Fruit fly (Drosophila melanogaster) whole organism, embryonic: ENCODE data around the gene CG7568.
A peak's percentile ranks its signal among the peaks of the same experiment; 100 is the strongest.

Experiments used
- CG11085 ChIP-seq: fragments of 200-800 bp; sonication (Bioruptor generic); IDR thresholded peaks from 2 replicates; pipeline ENCODE4 v1.3.6; 2022; ENCODE audit warnings: missing biosample characterization, missing genetic modification characterization
- CG11560 ChIP-seq: fragments of 200-800 bp; sonication (Bioruptor generic); IDR thresholded peaks from 3 replicates; pipeline ENCODE4 v1.3.6; 2022; ENCODE audit warnings: missing biosample characterization, missing genetic modification characterization
- CG11695 ChIP-seq: fragments of 200-800 bp; sonication (Bioruptor generic); IDR thresholded peaks from 3 replicates; pipeline ENCODE4 v1.3.6; 2022; ENCODE audit warnings: missing biosample characterization, missing genetic modification characterization
- CG12744 ChIP-seq: fragments of 200-800 bp; sonication (Bioruptor generic); optimal IDR thresholded peaks from 2 replicates; lab custom pipeline; 2016; ENCODE audit warnings: missing biosample characterization, missing genetic modification characterization
- CG14014 ChIP-seq: fragments of 200-800 bp; sonication (Bioruptor generic); IDR thresholded peaks from 2 replicates; pipeline ENCODE4 v1.3.6; 2022; ENCODE audit warnings: missing biosample characterization, missing genetic modification characterization
- CG14710 ChIP-seq: fragments of 200-800 bp; sonication (Bioruptor generic); optimal IDR thresholded peaks from 3 replicates; lab custom pipeline; 2019; ENCODE audit warnings: missing biosample characterization, mild to moderate bottlenecking, missing genetic modification characterization, moderate library complexity
- CG1603 ChIP-seq: fragments of 200-800 bp; sonication (Bioruptor generic); optimal IDR thresholded peaks from 2 replicates; lab custom pipeline; 2019; ENCODE audit warnings: missing biosample characterization, mild to moderate bottlenecking, missing genetic modification characterization, moderate library complexity
- CG18764 ChIP-seq: fragments of 200-800 bp; sonication (Bioruptor generic); optimal IDR thresholded peaks from 3 replicates; lab custom pipeline; 2016; ENCODE audit warnings: missing biosample characterization, missing genetic modification characterization
- CG2712 ChIP-seq: fragments of 200-800 bp; optimal IDR thresholded peaks from 3 replicates; lab custom pipeline; 2019; ENCODE audit warnings: missing biosample characterization, mild to moderate bottlenecking, missing genetic modification characterization, moderate library complexity
- CG30431 ChIP-seq: fragments of 200-800 bp; sonication (Bioruptor generic); optimal IDR thresholded peaks from 2 replicates; lab custom pipeline; 2017; ENCODE audit warnings: missing biosample characterization, missing genetic modification characterization
- CG31388 ChIP-seq: fragments of 200-800 bp; sonication (Bioruptor generic); optimal IDR thresholded peaks from 2 replicates; lab custom pipeline; 2016; ENCODE audit warnings: missing biosample characterization, missing genetic modification characterization
- CG34376 ChIP-seq: fragments of 200-800 bp; sonication (Bioruptor generic); optimal IDR thresholded peaks from 2 replicates; lab custom pipeline; 2018; ENCODE audit warnings: missing biosample characterization, mild to moderate bottlenecking, missing genetic modification characterization
- CG3838 ChIP-seq: fragments of 200-800 bp; sonication (Bioruptor generic); optimal IDR thresholded peaks from 3 replicates; lab custom pipeline; 2016; ENCODE audit warnings: missing biosample characterization, missing genetic modification characterization
- CG43689 ChIP-seq: fragments of 200-800 bp; sonication (Bioruptor generic); IDR thresholded peaks from 2 replicates; pipeline ENCODE4 v1.3.6; 2022; ENCODE audit warnings: missing biosample characterization, missing genetic modification characterization
- CG4424 ChIP-seq: fragments of 200-800 bp; sonication (Bioruptor generic); optimal IDR thresholded peaks from 3 replicates; lab custom pipeline; 2016; ENCODE audit warnings: missing biosample characterization, missing genetic modification characterization
- CG6272 ChIP-seq: fragments of 200-800 bp; sonication (Bioruptor generic); IDR thresholded peaks from 2 replicates; pipeline ENCODE4 v1.3.6; 2022; ENCODE audit warnings: missing biosample characterization, missing genetic modification characterization
- CG7357 ChIP-seq: fragments of 200-800 bp; sonication (Bioruptor generic); IDR thresholded peaks from 3 replicates; pipeline ENCODE4 v1.3.6; 2022; ENCODE audit warnings: missing biosample characterization, missing genetic modification characterization
- CG7963 ChIP-seq: fragments of 200-800 bp; sonication (Bioruptor generic); IDR thresholded peaks from 3 replicates; pipeline ENCODE4 v1.3.6; 2022; ENCODE audit warnings: missing biosample characterization, missing genetic modification characterization; ENCODE audit not compliant: partially characterized antibody
- CG7987 ChIP-seq: fragments of 200-800 bp; sonication (Bioruptor generic); optimal IDR thresholded peaks from 2 replicates; lab custom pipeline; 2018; ENCODE audit warnings: missing biosample characterization, mild to moderate bottlenecking, missing genetic modification characterization, moderate library complexity
- CG9932 ChIP-seq: fragments of 200-800 bp; sonication (Bioruptor generic); IDR thresholded peaks from 2 replicates; pipeline ENCODE4 v1.3.6; 2022; ENCODE audit warnings: missing biosample characterization, missing genetic modification characterization
- Camta ChIP-seq: fragments of 200-800 bp; sonication (Bioruptor generic); optimal IDR thresholded peaks from 2 replicates; lab custom pipeline; 2016; ENCODE audit warnings: missing biosample characterization, missing genetic modification characterization
- Deaf1 ChIP-seq: fragments of 200-800 bp; optimal IDR thresholded peaks from 3 replicates; lab custom pipeline; 2019; ENCODE audit warnings: missing biosample characterization, mild to moderate bottlenecking, missing genetic modification characterization, moderate library complexity
- E2f2 ChIP-seq: fragments of 200-800 bp; sonication (Bioruptor generic); IDR thresholded peaks from 2 replicates; pipeline ENCODE4 v1.3.6; 2022; ENCODE audit warnings: missing biosample characterization, missing genetic modification characterization
- ERR ChIP-seq: fragments of 200-800 bp; sonication (Bioruptor generic); optimal IDR thresholded peaks from 2 replicates; lab custom pipeline; 2016; ENCODE audit warnings: missing biosample characterization, missing genetic modification characterization
- Fer1 ChIP-seq: fragments of 200-800 bp; sonication (Bioruptor generic); optimal IDR thresholded peaks from 2 replicates; lab custom pipeline; 2017; ENCODE audit warnings: missing biosample characterization, mild to moderate bottlenecking, missing genetic modification characterization
- Gsc ChIP-seq: fragments of 200-800 bp; sonication (Bioruptor generic); IDR thresholded peaks from 2 replicates; pipeline ENCODE4 v1.3.6; 2022; ENCODE audit warnings: missing biosample characterization, missing genetic modification characterization
- Hand ChIP-seq: fragments of 200-800 bp; sonication (Bioruptor generic); optimal IDR thresholded peaks from 2 replicates; lab custom pipeline; 2017; ENCODE audit warnings: mild to moderate bottlenecking, missing biosample characterization, missing genetic modification reagents, missing genetic modification characterization
- Oli ChIP-seq: fragments of 200-800 bp; sonication (Bioruptor generic); optimal IDR thresholded peaks from 2 replicates; lab custom pipeline; 2018; ENCODE audit warnings: missing biosample characterization, mild to moderate bottlenecking, missing genetic modification characterization, moderate library complexity
- PHDP ChIP-seq: fragments of 200-800 bp; sonication (Bioruptor generic); optimal IDR thresholded peaks from 3 replicates; lab custom pipeline; 2018; ENCODE audit warnings: missing biosample characterization, mild to moderate bottlenecking, missing genetic modification characterization, moderate library complexity
- Rx ChIP-seq: fragments of 200-800 bp; sonication (Bioruptor generic); IDR thresholded peaks from 2 replicates; pipeline ENCODE4 v1.3.6; 2022; ENCODE audit warnings: missing biosample characterization, missing genetic modification characterization
- Sry-β ChIP-seq: fragments of 200-800 bp; sonication (Bioruptor generic); optimal IDR thresholded peaks from 2 replicates; lab custom pipeline; 2018; ENCODE audit warnings: missing biosample characterization, mild to moderate bottlenecking, missing genetic modification characterization, moderate library complexity
- Stat92E ChIP-seq, 3 experiments: fragments of >200 bp in 2 of 3; fragments of 200-800 bp in 1 of 3; sonication (Bioruptor generic) in 1 of 3; optimal IDR thresholded peaks; 2 replicates each; lab custom pipeline; 2017 to 2019; ENCODE audit warnings: missing biosample characterization in 3 of 3, missing genetic modification characterization in 3 of 3, mild to moderate bottlenecking in 1 of 3, moderate library complexity in 1 of 3
- Taf1 ChIP-seq: fragments of 200-800 bp; sonication (Bioruptor generic); IDR thresholded peaks from 2 replicates; pipeline ENCODE4 v1.3.6; 2022; ENCODE audit warnings: missing biosample characterization, missing genetic modification characterization
- ap ChIP-seq: fragments of 200-800 bp; sonication (Bioruptor generic); IDR thresholded peaks from 2 replicates; pipeline ENCODE4 v1.3.6; 2022; ENCODE audit warnings: missing biosample characterization, missing genetic modification characterization
- btn ChIP-seq: fragments of 200-800 bp; sonication (Bioruptor generic); optimal IDR thresholded peaks from 2 replicates; lab custom pipeline; 2016; ENCODE audit warnings: missing biosample characterization, missing genetic modification characterization
- croc ChIP-seq: fragments of 200-800 bp; sonication (Bioruptor generic); conservative IDR thresholded peaks from 3 replicates; pipeline ENCODE4 v1.3.6; 2022; ENCODE audit warnings: missing biosample characterization, missing genetic modification characterization
- dmrt11E ChIP-seq: fragments of 200-800 bp; sonication (Bioruptor generic); optimal IDR thresholded peaks from 3 replicates; lab custom pipeline; 2018; ENCODE audit warnings: missing biosample characterization, mild to moderate bottlenecking, missing genetic modification characterization, moderate library complexity
- dysf ChIP-seq: fragments of 200-800 bp; sonication (Bioruptor generic); IDR thresholded peaks from 3 replicates; pipeline ENCODE4 v1.3.6; 2022; ENCODE audit warnings: missing biosample characterization, missing genetic modification characterization
- eve ChIP-seq, 2 experiments: fragments of >200 bp; optimal IDR thresholded peaks; 2 replicates each; lab custom pipeline; 2017; ENCODE audit warnings: missing biosample characterization in 2 of 2, missing genetic modification characterization in 2 of 2
- fd96Cb ChIP-seq: fragments of 200-800 bp; sonication (Bioruptor generic); optimal IDR thresholded peaks from 2 replicates; lab custom pipeline; 2018; ENCODE audit warnings: missing biosample characterization, mild to moderate bottlenecking, missing genetic modification characterization, moderate library complexity
- gcm2 ChIP-seq: fragments of 200-800 bp; sonication (Bioruptor generic); optimal IDR thresholded peaks from 2 replicates; lab custom pipeline; 2016; ENCODE audit warnings: missing biosample characterization, missing genetic modification characterization
- grn ChIP-seq: fragments of 200-800 bp; sonication (Bioruptor generic); optimal IDR thresholded peaks from 3 replicates; lab custom pipeline; 2017; ENCODE audit warnings: missing biosample characterization, missing genetic modification characterization
- nmo ChIP-seq: fragments of 200-800 bp; sonication (Bioruptor generic); optimal IDR thresholded peaks from 2 replicates; lab custom pipeline; 2018; ENCODE audit warnings: missing biosample characterization, mild to moderate bottlenecking, missing genetic modification characterization, moderate library complexity
- ranshi ChIP-seq: fragments of 200-800 bp; sonication (Bioruptor generic); IDR thresholded peaks from 2 replicates; pipeline ENCODE4 v1.3.6; 2022; ENCODE audit warnings: missing biosample characterization, missing genetic modification characterization
- ro ChIP-seq: fragments of 200-800 bp; sonication (Bioruptor generic); IDR thresholded peaks from 2 replicates; pipeline ENCODE4 v1.3.6; 2022; ENCODE audit warnings: missing biosample characterization, missing genetic modification characterization
- salm ChIP-seq: fragments of 200-800 bp; sonication (Bioruptor generic); optimal IDR thresholded peaks from 2 replicates; lab custom pipeline; 2018; ENCODE audit warnings: missing biosample characterization, mild to moderate bottlenecking, missing genetic modification characterization
- scrt ChIP-seq: fragments of 200-800 bp; sonication (Bioruptor generic); optimal IDR thresholded peaks from 2 replicates; lab custom pipeline; 2018; ENCODE audit warnings: missing biosample characterization, mild to moderate bottlenecking, missing genetic modification characterization, moderate library complexity
- sisA ChIP-seq: fragments of 200-800 bp; sonication (Bioruptor generic); IDR thresholded peaks from 2 replicates; pipeline ENCODE4 v1.3.6; 2022; ENCODE audit warnings: missing biosample characterization, missing genetic modification characterization
- tgo ChIP-seq: fragments of 200-800 bp; sonication (Bioruptor generic); IDR thresholded peaks from 3 replicates; pipeline ENCODE4 v1.3.6; 2022; ENCODE audit warnings: missing biosample characterization, missing genetic modification characterization
- twi ChIP-seq: fragments of 200-800 bp; optimal IDR thresholded peaks from 2 replicates; lab custom pipeline; 2019; ENCODE audit warnings: missing biosample characterization, mild to moderate bottlenecking, missing genetic modification characterization, moderate library complexity

The CG7568 gene

dm6 chr3R:29591481-29592138, 9.1 kb downstream of the CG7568 start, which contains the start of gene alph (continued):
- peak; percentile 48 for TF ChIP-seq Camta (GFP tag; lab: Kevin White, UChicago)
- peak; percentile 37; the same call in 1 of the 3 replicates for TF ChIP-seq dysf (GFP tag; lab: Robert Waterston, UW)
- no peak for TF ChIP-seq CG7987 (GFP tag; lab: Kevin White, UChicago)
- peak; percentile 3 for TF ChIP-seq Oli (tag; lab: Kevin White, UChicago)
- peak; percentile 8 for TF ChIP-seq fd96Cb (tag; lab: Kevin White, UChicago)
- TF ChIP-seq E2f2 (GFP tag; lab: Robert Waterston, UW): 0 out of 2 replicates have a peak, but pooled peaks have one; percentile 25
- TF ChIP-seq ap (GFP tag; lab: Robert Waterston, UW): no peak
- peak; percentile 35 for TF ChIP-seq ERR (GFP tag; lab: Kevin White, UChicago)
- no peak for TF ChIP-seq Deaf1 (tag; lab: Kevin White, UChicago)
- no peak for TF ChIP-seq Taf1 (GFP tag; lab: Robert Waterston, UW)
- no peak for TF ChIP-seq Sry-β
- no peak for TF ChIP-seq CG11695
- TF ChIP-seq CG4424 (GFP tag; lab: Kevin White, UChicago): peak; percentile 18
- TF ChIP-seq btn (GFP tag; lab: Kevin White, UChicago): peak; percentile 46
- TF ChIP-seq Gsc (GFP tag; lab: Robert Waterston, UW): no peak
- TF ChIP-seq CG18764 (GFP tag; lab: Kevin White, UChicago): peak; percentile 20
- TF ChIP-seq PHDP (tag; lab: Kevin White, UChicago): no peak
- TF ChIP-seq CG11560 (tag; lab: Robert Waterston, UW): peak; percentile 53; the same call in 1 of the 3 replicates
- peak; percentile 10; the same call in 1 of the 2 replicates for TF ChIP-seq CG14014 (GFP tag; lab: Robert Waterston, UW)
- no peak for TF ChIP-seq gcm2
- TF ChIP-seq Stat92E (GFP tag; optimal IDR thresholded peaks at IDR 0.05; lab: Kevin White, UChicago): peak in 1 of 3 experiments; percentile 54
- TF ChIP-seq CG7357 (GFP tag; lab: Robert Waterston, UW): 0 out of 3 replicates have a peak, but pooled peaks have one; percentile 7
- no peak for TF ChIP-seq croc
- 0 out of 2 replicates have a peak, but pooled peaks have one; percentile 14 for TF ChIP-seq ranshi (GFP tag; lab: Robert Waterston, UW)
- no peak for TF ChIP-seq CG30431 (GFP tag; lab: Kevin White, UChicago)
- no peak for TF ChIP-seq Rx
- TF ChIP-seq CG6272 (GFP tag; lab: Robert Waterston, UW): peak; percentile 60; the same call in 1 of the 2 replicates
- peak; percentile 9 for TF ChIP-seq grn (GFP tag; lab: Kevin White, UChicago)
- peak; percentile 96 for TF ChIP-seq CG7963 (GFP tag; lab: Robert Waterston, UW)
- no peak for TF ChIP-seq CG11085 (GFP tag; lab: Robert Waterston, UW)
- TF ChIP-seq dmrt11E: peak; percentile 54
- TF ChIP-seq sisA (GFP tag; lab: Robert Waterston, UW): no peak
- TF ChIP-seq CG2712 (tag; lab: Kevin White, UChicago): peak; percentile 37
- TF ChIP-seq scrt: peak; percentile 11
- TF ChIP-seq CG14710: peak; percentile 69
- TF ChIP-seq twi (tag; lab: Kevin White, UChicago): peak; percentile 39
- no peak for TF ChIP-seq CG3838 (GFP tag; lab: Kevin White, UChicago)
- TF ChIP-seq CG31388 (GFP tag; lab: Kevin White, UChicago): no peak
- peak; percentile 85 for TF ChIP-seq CG1603
- peak; percentile 22 for TF ChIP-seq Fer1
- no peak for TF ChIP-seq Hand
- TF ChIP-seq CG9932 (GFP tag; lab: Robert Waterston, UW): peak; percentile 82
- no peak for TF ChIP-seq CG43689 (GFP tag; lab: Robert Waterston, UW)
- TF ChIP-seq ro (GFP tag; lab: Robert Waterston, UW): no peak
- peak; percentile 45 for TF ChIP-seq nmo
- TF ChIP-seq tgo (GFP tag; lab: Robert Waterston, UW): no peak
- no peak for TF ChIP-seq eve (GFP tag; optimal IDR thresholded peaks at IDR 0.05; lab: Kevin White, UChicago)
- TF ChIP-seq salm: no peak
- TF ChIP-seq CG34376 (GFP tag; lab: Kevin White, UChicago): no peak
- TF ChIP-seq CG12744 (GFP tag; lab: Kevin White, UChicago): peak; percentile 17
